Worm (Caenorhabditis elegans) whole organism, L3 larva: ENCODE data around the gene let-19.
A peak's percentile ranks its signal among the peaks of the same experiment; 100 is the strongest.

Experiments used
- R02D3.7 ChIP-seq: fragments of 150-350 bp; optimal IDR thresholded peaks from 2 replicates; lab custom pipeline; 2014; ENCODE audit warnings: missing biosample characterization, missing genetic modification characterization
- ZK546.5 ChIP-seq: sonication (generic microtip); optimal IDR thresholded peaks from 2 replicates; lab custom pipeline; 2017; ENCODE audit warnings: missing biosample characterization, missing genetic modification characterization
- aly-2 ChIP-seq: fragments of 150-350 bp; optimal IDR thresholded peaks from 2 replicates; lab custom pipeline; 2014; ENCODE audit warnings: missing biosample characterization, missing genetic modification characterization
- ama-1 ChIP-seq: fragments of 150-350 bp; optimal IDR thresholded peaks from 2 replicates; lab custom pipeline; 2018
- ceh-16 ChIP-seq: sonication (generic microtip); optimal IDR thresholded peaks from 2 replicates; lab custom pipeline; 2017; ENCODE audit warnings: missing biosample characterization, missing genetic modification characterization
- ceh-28 ChIP-seq: fragments of 150-350 bp; optimal IDR thresholded peaks from 2 replicates; lab custom pipeline; 2014; ENCODE audit warnings: missing biosample characterization, missing genetic modification reagents, missing genetic modification characterization
- ceh-82 ChIP-seq: fragments of 150-350 bp; optimal IDR thresholded peaks from 2 replicates; lab custom pipeline; 2014; ENCODE audit warnings: missing biosample characterization, missing genetic modification characterization
- ceh-9 ChIP-seq: sonication (generic microtip); optimal IDR thresholded peaks from 2 replicates; lab custom pipeline; 2018; ENCODE audit warnings: missing biosample characterization, missing genetic modification characterization
- daf-12 ChIP-seq: fragments of 150-350 bp; optimal IDR thresholded peaks from 2 replicates; lab custom pipeline; 2014; ENCODE audit warnings: missing biosample characterization, missing genetic modification reagents, missing genetic modification characterization
- egl-27 ChIP-seq: sonication (generic microtip); optimal IDR thresholded peaks from 4 replicates; lab custom pipeline; 2017; ENCODE audit warnings: missing biosample characterization, missing genetic modification reagents, missing genetic modification characterization
- egl-5 ChIP-seq: fragments of 150-350 bp; optimal IDR thresholded peaks from 2 replicates; lab custom pipeline; 2017; ENCODE audit warnings: missing biosample characterization, missing genetic modification reagents, missing genetic modification characterization, inconsistent platforms
- elt-1 ChIP-seq: fragments of 150-350 bp; optimal IDR thresholded peaks from 2 replicates; lab custom pipeline; 2014; ENCODE audit warnings: missing biosample characterization, missing genetic modification characterization
- elt-2 ChIP-seq: sonication (generic microtip); optimal IDR thresholded peaks from 2 replicates; lab custom pipeline; 2016; ENCODE audit warnings: missing genetic modification reagents, mild to moderate bottlenecking, missing genetic modification characterization, missing compliant biosample characterization
- elt-3 ChIP-seq, 3 experiments: fragments of 150-350 bp in 1 of 3; sonication (generic microtip) in 2 of 3; optimal IDR thresholded peaks; 2 replicates in 2 of 3; 4 replicates in 1 of 3; lab custom pipeline; 2014 to 2017; ENCODE audit warnings: missing biosample characterization in 3 of 3, missing genetic modification characterization in 3 of 3
- eor-1 ChIP-seq, 2 experiments: fragments of 150-350 bp; optimal IDR thresholded peaks; 2 replicates each; lab custom pipeline; 2014 to 2018; ENCODE audit warnings: missing biosample characterization in 2 of 2, missing genetic modification characterization in 2 of 2
- fkh-10 ChIP-seq: sonication (generic microtip); optimal IDR thresholded peaks from 2 replicates; lab custom pipeline; 2017; ENCODE audit warnings: missing biosample characterization, missing genetic modification reagents, missing genetic modification characterization
- fkh-2 ChIP-seq: fragments of 150-350 bp; optimal IDR thresholded peaks from 2 replicates; lab custom pipeline; 2014; ENCODE audit warnings: missing biosample characterization, missing genetic modification reagents, missing genetic modification characterization
- fos-1 ChIP-seq: fragments of 150-350 bp; optimal IDR thresholded peaks from 2 replicates; lab custom pipeline; 2014; ENCODE audit warnings: missing biosample characterization, missing genetic modification characterization
- hmg-11 ChIP-seq: sonication (generic microtip); optimal IDR thresholded peaks from 2 replicates; lab custom pipeline; 2016; ENCODE audit warnings: missing genetic modification characterization, missing compliant biosample characterization
- jun-1 ChIP-seq: fragments of 150-350 bp; optimal IDR thresholded peaks from 2 replicates; lab custom pipeline; 2014; ENCODE audit warnings: missing biosample characterization, missing genetic modification reagents, missing genetic modification characterization
- lin-15B ChIP-seq: fragments of 150-350 bp; optimal IDR thresholded peaks from 2 replicates; lab custom pipeline; 2014; ENCODE audit warnings: missing biosample characterization, missing genetic modification characterization
- lin-39 ChIP-seq: fragments of 150-350 bp; optimal IDR thresholded peaks from 2 replicates; lab custom pipeline; 2018; ENCODE audit warnings: missing biosample characterization, missing genetic modification reagents, missing genetic modification characterization
- lsy-12 ChIP-seq: sonication (generic microtip); optimal IDR thresholded peaks from 2 replicates; lab custom pipeline; 2016; ENCODE audit warnings: mild to moderate bottlenecking, missing genetic modification characterization, missing compliant biosample characterization
- mdl-1 ChIP-seq: fragments of 150-350 bp; optimal IDR thresholded peaks from 2 replicates; lab custom pipeline; 2014; ENCODE audit warnings: missing biosample characterization, missing genetic modification characterization
- mml-1 ChIP-seq: fragments of 150-350 bp; sonication (generic microtip); optimal IDR thresholded peaks from 3 replicates; lab custom pipeline; 2014; ENCODE audit warnings: missing biosample characterization, missing genetic modification characterization
- nfya-1 ChIP-seq: sonication (generic microtip); optimal IDR thresholded peaks from 2 replicates; lab custom pipeline; 2017; ENCODE audit warnings: missing genetic modification characterization, mild to moderate bottlenecking, missing compliant biosample characterization, antibody characterized with exemption, moderate library complexity; ENCODE audit not compliant: insufficient read depth
- nhr-11 ChIP-seq: fragments of 150-350 bp; optimal IDR thresholded peaks from 2 replicates; lab custom pipeline; 2014; ENCODE audit warnings: missing biosample characterization, missing genetic modification characterization
- nhr-23 ChIP-seq: fragments of 150-350 bp; optimal IDR thresholded peaks from 2 replicates; lab custom pipeline; 2014; ENCODE audit warnings: missing biosample characterization, missing genetic modification reagents, missing genetic modification characterization
- nhr-237 ChIP-seq: fragments of 150-350 bp; optimal IDR thresholded peaks from 2 replicates; lab custom pipeline; 2014; ENCODE audit warnings: missing biosample characterization, missing genetic modification characterization
- nhr-25 ChIP-seq: sonication (generic microtip); optimal IDR thresholded peaks from 2 replicates; lab custom pipeline; 2017; ENCODE audit warnings: missing biosample characterization, missing genetic modification characterization
- nhr-43 ChIP-seq: sonication (generic microtip); optimal IDR thresholded peaks from 2 replicates; lab custom pipeline; 2016; ENCODE audit warnings: mild to moderate bottlenecking, missing genetic modification characterization, missing compliant biosample characterization; ENCODE audit not compliant: poor library complexity, severe bottlenecking
- nhr-67 ChIP-seq: fragments of 150-350 bp; optimal IDR thresholded peaks from 2 replicates; lab custom pipeline; 2014; ENCODE audit warnings: missing biosample characterization, missing genetic modification characterization
- nhr-76 ChIP-seq: fragments of 150-350 bp; sonication (generic microtip); optimal IDR thresholded peaks from 5 replicates; lab custom pipeline; 2014; ENCODE audit warnings: missing biosample characterization, missing genetic modification characterization
- nhr-77 ChIP-seq: fragments of 150-350 bp; optimal IDR thresholded peaks from 2 replicates; lab custom pipeline; 2014; ENCODE audit warnings: missing biosample characterization, missing genetic modification characterization
- pha-4 ChIP-seq: fragments of 150-350 bp; optimal IDR thresholded peaks from 2 replicates; lab custom pipeline; 2014; ENCODE audit warnings: missing biosample characterization, missing genetic modification reagents, missing genetic modification characterization
- pqm-1 ChIP-seq: fragments of 150-350 bp; optimal IDR thresholded peaks from 2 replicates; lab custom pipeline; 2017; ENCODE audit warnings: missing biosample characterization, missing genetic modification characterization, inconsistent platforms
- sea-2 ChIP-seq: fragments of 150-350 bp; sonication (generic microtip); optimal IDR thresholded peaks from 4 replicates; lab custom pipeline; 2014; ENCODE audit warnings: missing biosample characterization, missing genetic modification reagents, missing genetic modification characterization
- skn-1 ChIP-seq: fragments of 150-350 bp; optimal IDR thresholded peaks from 2 replicates; lab custom pipeline; 2014; ENCODE audit warnings: missing biosample characterization, missing genetic modification characterization
- snpc-4 ChIP-seq: fragments of 150-350 bp; optimal IDR thresholded peaks from 2 replicates; lab custom pipeline; 2014; ENCODE audit warnings: missing biosample characterization, missing genetic modification characterization
- tbx-2 ChIP-seq: sonication (generic microtip); optimal IDR thresholded peaks from 2 replicates; lab custom pipeline; 2016; ENCODE audit warnings: mild to moderate bottlenecking, missing genetic modification characterization, missing compliant biosample characterization
- unc-39 ChIP-seq: sonication (generic microtip); optimal IDR thresholded peaks from 4 replicates; lab custom pipeline; 2017; ENCODE audit warnings: missing biosample characterization, missing genetic modification characterization
- unc-62 ChIP-seq: fragments of 150-350 bp; sonication (generic microtip); optimal IDR thresholded peaks from 4 replicates; lab custom pipeline; 2014; ENCODE audit warnings: missing biosample characterization, missing genetic modification reagents, missing genetic modification characterization
- zag-1 ChIP-seq: fragments of 150-350 bp; optimal IDR thresholded peaks from 2 replicates; lab custom pipeline; 2014; ENCODE audit warnings: missing biosample characterization, missing genetic modification characterization
- ztf-11 ChIP-seq: fragments of 150-350 bp; optimal IDR thresholded peaks from 2 replicates; lab custom pipeline; 2014; ENCODE audit warnings: missing biosample characterization, missing genetic modification characterization
- ztf-4 ChIP-seq: fragments of 150-350 bp; optimal IDR thresholded peaks from 2 replicates; lab custom pipeline; 2014; ENCODE audit warnings: missing biosample characterization, missing genetic modification characterization

Gene let-19

ce11 chrII:8796391-8796790, 25.6 kb downstream of the let-19 start:
- no peak for TF ChIP-seq elt-2 (tag; lab: Kevin White, UChicago)
- TF ChIP-seq skn-1 (tag; lab: Kevin White, UChicago): no peak
- no peak for TF ChIP-seq nhr-237 (tag; lab: Kevin White, UChicago)
- no peak for TF ChIP-seq unc-39 (tag; lab: Kevin White, UChicago)
- TF ChIP-seq mml-1 (tag; lab: Kevin White, UChicago): no peak
- TF ChIP-seq nhr-11: peak; percentile 28
- no peak for TF ChIP-seq zag-1 (tag; lab: Kevin White, UChicago)
- no peak for TF ChIP-seq sea-2
- no peak for TF ChIP-seq ceh-28 (tag; lab: Kevin White, UChicago)
- no peak for TF ChIP-seq pha-4
- TF ChIP-seq eor-1 (tag; optimal IDR thresholded peaks at IDR 0.05; lab: Kevin White, UChicago): no peak
- TF ChIP-seq hmg-11 (tag; lab: Kevin White, UChicago): peak; percentile 56
- no peak for TF ChIP-seq daf-12 (tag; lab: Kevin White, UChicago)
- no peak for TF ChIP-seq ceh-16 (tag; lab: Kevin White, UChicago)
- TF ChIP-seq nhr-67 (tag; lab: Kevin White, UChicago): no peak
- peak; percentile 91 for TF ChIP-seq tbx-2 (tag; lab: Kevin White, UChicago)
- TF ChIP-seq nhr-23: no peak
- peak; percentile 14 for TF ChIP-seq snpc-4
- no peak for TF ChIP-seq aly-2 (tag; lab: Kevin White, UChicago)
- TF ChIP-seq fkh-10 (GFP tag; lab: Kevin White, UChicago): peak; percentile 89
- peak; percentile 35 for TF ChIP-seq R02D3.7
- peak; percentile 50 for TF ChIP-seq mdl-1
- no peak for TF ChIP-seq egl-27 (tag; lab: Kevin White, UChicago)
- peak; percentile 80 for TF ChIP-seq nfya-1 (tag; lab: Kevin White, UChicago)
- TF ChIP-seq nhr-25 (tag; lab: Kevin White, UChicago): no peak
- no peak for TF ChIP-seq jun-1 (tag; lab: Kevin White, UChicago)
- no peak for TF ChIP-seq ztf-4 (tag; lab: Kevin White, UChicago)
- no peak for TF ChIP-seq elt-1 (tag; lab: Kevin White, UChicago)
- TF ChIP-seq lin-39 (tag; lab: Kevin White, UChicago): peak; percentile 84
- TF ChIP-seq egl-5 (tag; lab: Kevin White, UChicago): peak; percentile 78
- no peak for TF ChIP-seq ceh-82
- no peak for TF ChIP-seq elt-3 (tag; optimal IDR thresholded peaks at IDR 0.05; lab: Kevin White, UChicago)
- TF ChIP-seq unc-62 (GFP tag; lab: Kevin White, UChicago): peak; percentile 38
- no peak for TF ChIP-seq lsy-12 (tag; lab: Kevin White, UChicago)
- no peak for TF ChIP-seq pqm-1 (tag; lab: Kevin White, UChicago)
- TF ChIP-seq ZK546.5 (tag; lab: Kevin White, UChicago): no peak
- TF ChIP-seq fkh-2: no peak
- no peak for TF ChIP-seq fos-1 (tag; lab: Kevin White, UChicago)
- TF ChIP-seq ceh-9 (tag; lab: Kevin White, UChicago): no peak
- peak; percentile 12 for TF ChIP-seq lin-15B (tag; lab: Kevin White, UChicago)
- TF ChIP-seq nhr-77: no peak
- no peak for TF ChIP-seq nhr-76

- TF ChIP-seq skn-1 (tag; lab: Kevin White, UChicago): no peak
- peak; percentile 86 for TF ChIP-seq unc-62 (GFP tag; lab: Kevin White, UChicago)
- TF ChIP-seq lin-39 (tag; lab: Kevin White, UChicago): peak; percentile 47
- no peak for TF ChIP-seq ceh-28 (tag; lab: Kevin White, UChicago)
- TF ChIP-seq eor-1 (tag; optimal IDR thresholded peaks at IDR 0.05; lab: Kevin White, UChicago): no peak
- TF ChIP-seq mml-1 (tag; lab: Kevin White, UChicago): no peak
- no peak for TF ChIP-seq ztf-11
- no peak for TF ChIP-seq pha-4
- TF ChIP-seq ama-1 (lab: Kevin White, UChicago): no peak
- TF ChIP-seq ceh-9 (tag; lab: Kevin White, UChicago): no peak
- no peak for TF ChIP-seq ztf-4 (tag; lab: Kevin White, UChicago)
- TF ChIP-seq elt-2 (tag; lab: Kevin White, UChicago): no peak
- TF ChIP-seq elt-1 (tag; lab: Kevin White, UChicago): no peak
- TF ChIP-seq nhr-23: no peak
- TF ChIP-seq egl-27 (tag; lab: Kevin White, UChicago): no peak
- TF ChIP-seq aly-2 (tag; lab: Kevin White, UChicago): no peak
- no peak for TF ChIP-seq nhr-43
- TF ChIP-seq, all 47 proteins: peak for 2
These were observed 28.9 kb downstream of the let-19 start for ce11 chrII:8799725-8800124.
